Fruit fly (Drosophila melanogaster) whole organism: ENCODE results near the gene CG18135.

Source experiments
- CG8478 ChIP-seq: fragments of >200 bp; optimal IDR thresholded peaks from 2 replicates; lab custom pipeline; 2018; ENCODE audit warnings: inconsistent platforms
- Dll ChIP-seq: fragments of >200 bp; optimal IDR thresholded peaks from 2 replicates; lab custom pipeline; 2017
- EcR ChIP-seq, 2 experiments: fragments of >200 bp; optimal IDR thresholded peaks; 2 replicates each; lab custom pipeline; 2017; ENCODE audit warnings: missing biosample characterization in 2 of 2, missing genetic modification characterization in 2 of 2, missing genetic modification reagents in 2 of 2
- pan ChIP-seq: fragments of >200 bp; optimal IDR thresholded peaks from 2 replicates; lab custom pipeline; 2017
- psq ChIP-seq: fragments of >200 bp; optimal IDR thresholded peaks from 2 replicates; lab custom pipeline; 2017
- usp ChIP-seq: fragments of >200 bp; optimal IDR thresholded peaks from 2 replicates; lab custom pipeline; 2017; ENCODE audit warnings: missing biosample characterization, missing genetic modification characterization, mixed read lengths

CG18135 gene

dm6 chr3L:18968193-18968969 is 29.7 kb downstream of the CG18135 start:
- no peak for TF ChIP-seq pan (lab: Kevin White, UChicago)
- TF ChIP-seq usp (GFP tag; lab: Kevin White, UChicago), result no peak
- no peak for TF ChIP-seq EcR (GFP tag; optimal IDR thresholded peaks at IDR 0.05; lab: Kevin White, UChicago)

- no peak for TF ChIP-seq CG8478 (lab: Kevin White, UChicago)
- no peak for TF ChIP-seq usp (GFP tag; lab: Kevin White, UChicago)
- no peak for TF ChIP-seq pan (lab: Kevin White, UChicago)
- no peak for TF ChIP-seq psq (lab: Kevin White, UChicago)
- no peak for TF ChIP-seq Dll (lab: Kevin White, UChicago)
- TF ChIP-seq EcR (GFP tag; optimal IDR thresholded peaks at IDR 0.05; lab: Kevin White, UChicago), result no peak
Observed at dm6 chr3L:18957032-18957431, 41.1 kb downstream of the CG18135 start.

- no peak for TF ChIP-seq usp (GFP tag; lab: Kevin White, UChicago)
- no peak for TF ChIP-seq pan (lab: Kevin White, UChicago)
- no peak for TF ChIP-seq CG8478 (lab: Kevin White, UChicago)
- no peak for TF ChIP-seq Dll (lab: Kevin White, UChicago)
- no peak for TF ChIP-seq psq (lab: Kevin White, UChicago)
Observed at dm6 chr3L:18952399-18952798, 45.7 kb downstream of the CG18135 start.

dm6 chr3L:18950359-18950758 is 47.7 kb downstream of the CG18135 start, which contains the start of gene CG6836:
Gene CG6836 (plus strand): TSS chr3L:18950629.
- TF ChIP-seq Dll (lab: Kevin White, UChicago) (no peak), usp (GFP tag; lab: Kevin White, UChicago) (no peak), pan (lab: Kevin White, UChicago) (no peak), psq (lab: Kevin White, UChicago) (no peak), CG8478 (lab: Kevin White, UChicago) (no peak), EcR (GFP tag; optimal IDR thresholded peaks at IDR 0.05; lab: Kevin White, UChicago) (no peak)

DNA sequence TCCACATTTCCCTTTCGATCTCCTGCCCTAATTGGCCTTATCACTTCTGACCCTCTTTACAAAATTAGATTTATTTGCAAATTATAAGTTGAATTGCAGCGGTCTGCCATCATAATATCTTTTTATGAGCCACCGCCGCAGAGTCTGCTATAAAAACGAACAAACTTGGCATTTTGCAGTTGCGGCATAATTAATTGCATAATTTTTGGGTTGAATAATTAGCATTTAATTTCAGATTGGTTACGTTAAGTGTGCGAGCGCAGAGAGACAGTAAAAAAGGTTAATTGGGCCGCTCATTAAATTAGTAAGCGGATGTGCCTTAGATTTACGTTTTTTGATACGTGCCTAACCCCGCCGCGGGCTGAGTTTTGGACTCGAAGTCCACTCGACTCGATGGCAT is 48.9 kb downstream of the CG18135 start:
- TF ChIP-seq usp (GFP tag; lab: Kevin White, UChicago) (no peak), EcR (GFP tag; optimal IDR thresholded peaks at IDR 0.05; lab: Kevin White, UChicago) (no peak), pan (lab: Kevin White, UChicago) (no peak), psq (lab: Kevin White, UChicago) (no peak), CG8478 (lab: Kevin White, UChicago) (no peak), Dll (lab: Kevin White, UChicago) (no peak)

DNA sequence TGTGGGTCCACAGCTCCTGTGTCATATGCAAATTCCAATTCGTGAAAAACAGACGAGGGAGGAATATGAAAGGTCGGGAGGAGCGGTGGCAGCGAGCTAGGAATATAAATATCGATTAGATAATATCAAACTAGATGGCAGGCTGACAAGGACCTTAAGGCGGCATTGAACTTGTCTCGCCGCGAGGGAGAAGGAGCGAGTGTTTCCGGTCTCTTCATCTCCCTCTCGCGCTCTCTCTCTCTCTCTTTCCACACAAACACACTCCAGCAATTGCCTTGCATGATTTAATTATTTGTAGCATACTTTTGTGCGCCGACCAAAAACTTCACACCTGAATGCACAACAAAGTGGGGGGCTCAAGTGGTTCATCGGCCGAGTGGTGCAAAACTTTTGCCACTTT is 51.1 kb downstream of the CG18135 start:
- TF ChIP-seq psq (lab: Kevin White, UChicago) (no peak), usp (GFP tag; lab: Kevin White, UChicago) (no peak), Dll (lab: Kevin White, UChicago) (no peak), EcR (GFP tag; optimal IDR thresholded peaks at IDR 0.05; lab: Kevin White, UChicago) (no peak), pan (lab: Kevin White, UChicago) (no peak), CG8478 (lab: Kevin White, UChicago) (no peak)

dm6 chr3L:18945938-18946337 is 52.1 kb downstream of the CG18135 start, which contains the start of gene CG32204:
Gene CG32204 (minus strand): TSS chr3L:18946038.
- TF ChIP-seq psq (lab: Kevin White, UChicago) (no peak), EcR (GFP tag; optimal IDR thresholded peaks at IDR 0.05; lab: Kevin White, UChicago) (no peak), Dll (lab: Kevin White, UChicago) (no peak), pan (lab: Kevin White, UChicago) (no peak), CG8478 (lab: Kevin White, UChicago) (no peak), usp (GFP tag; lab: Kevin White, UChicago) (no peak)
